Worm (Caenorhabditis elegans): Measurements from ENCODE around the gene sir-2.1.

- TF ChIP-seq F13C5.2 (tag; optimal IDR thresholded peaks at IDR 0.05) (no peak), ama-1 (optimal IDR thresholded peaks at IDR 0.05) (no peak), pes-1 (GFP tag; IDR thresholded peaks at IDR 0.05) (no peak), B0310.2 (tag; optimal IDR thresholded peaks at IDR 0.05) (no peak)
Measured at ce11 chrIV:10382894-10383293, 16.9 kb upstream of the sir-2.1 start.

All from whole organism, early embryonic.